Worm (Caenorhabditis elegans): ENCODE results near the gene seip-1.

The seip-1 gene

ce11 chrV:6099634-6100033 is 46.6 kb upstream of the seip-1 start:
- TF ChIP-seq snpc-4 (tag; optimal IDR thresholded peaks at IDR 0.05) (no peak), lir-3 (tag; optimal IDR thresholded peaks at IDR 0.05; ENCODE audit: poor library complexity) (no peak), nhr-85 (tag) (peak; percentile 35), alr-1 (tag; optimal IDR thresholded peaks at IDR 0.05; ENCODE audit: borderline replicate concordance) (peak; percentile 60), unc-30 (tag; optimal IDR thresholded peaks at IDR 0.05) (no peak), unc-130 (tag; optimal IDR thresholded peaks at IDR 0.05) (no peak), sox-4 (tag; optimal IDR thresholded peaks at IDR 0.05) (no peak), swsn-7 (tag; optimal IDR thresholded peaks at IDR 0.05) (no peak), F16B12.6 (tag; optimal IDR thresholded peaks at IDR 0.05) (no peak), ztf-4 (tag; optimal IDR thresholded peaks at IDR 0.05) (no peak), C34B4.2 (tag; optimal IDR thresholded peaks at IDR 0.05) (no peak), nhr-28 (tag; optimal IDR thresholded peaks at IDR 0.05) (no peak), nhr-237 (tag; optimal IDR thresholded peaks at IDR 0.05) (no peak), unc-86 (tag; optimal IDR thresholded peaks at IDR 0.05) (no peak), rnt-1 (tag; optimal IDR thresholded peaks at IDR 0.05) (peak; percentile 27), blmp-1 (tag; optimal IDR thresholded peaks at IDR 0.05) (no peak), tlp-1 (tag; optimal IDR thresholded peaks at IDR 0.05) (no peak), sptf-1 (tag; optimal IDR thresholded peaks at IDR 0.05) (no peak), nhr-11 (tag; optimal IDR thresholded peaks at IDR 0.05) (no peak), efl-1 (optimal IDR thresholded peaks at IDR 0.05) (no peak), efl-1 (GFP tag; optimal IDR thresholded peaks at IDR 0.05 in 1 of 2) (peak in 1 of 2 experiments; percentile 78), vab-15 (tag; optimal IDR thresholded peaks at IDR 0.05) (no peak), isw-1 (GFP tag; IDR thresholded peaks at IDR 0.05) (no peak), ets-5 (GFP tag; IDR thresholded peaks at IDR 0.05) (0 out of 2 replicates have a peak, but pooled peaks have one; percentile 58), lin-39 (tag; optimal IDR thresholded peaks at IDR 0.05) (no peak), dpl-1 (GFP tag; optimal IDR thresholded peaks at IDR 0.05) (no peak), ceh-90 (tag; optimal IDR thresholded peaks at IDR 0.05) (no peak), tbx-2 (tag; optimal IDR thresholded peaks at IDR 0.05) (no peak), fos-1 (tag; optimal IDR thresholded peaks at IDR 0.05) (no peak), lin-35 (GFP tag; optimal IDR thresholded peaks at IDR 0.05) (no peak), Y116A8C.19 (tag; optimal IDR thresholded peaks at IDR 0.05; ENCODE audit: borderline replicate concordance) (no peak), pag-3 (tag; optimal IDR thresholded peaks at IDR 0.05; ENCODE audit: borderline replicate concordance, insufficient read depth) (no peak), hlh-17 (GFP tag; optimal IDR thresholded peaks at IDR 0.05; ENCODE audit: borderline replicate concordance) (no peak), C16A3.4 (tag; optimal IDR thresholded peaks at IDR 0.05) (no peak), nhr-12 (tag; optimal IDR thresholded peaks at IDR 0.05) (no peak)

ce11 chrV:6098755-6099155 is 45.7 kb upstream of the seip-1 start:
- TF ChIP-seq nhr-71 (tag; optimal IDR thresholded peaks at IDR 0.05): peak; percentile 26
- peak; percentile 16 for TF ChIP-seq snu-23 (GFP tag; optimal IDR thresholded peaks at IDR 0.05)
- TF ChIP-seq lin-35 (GFP tag; optimal IDR thresholded peaks at IDR 0.05): no peak
- peak; percentile 87 for TF ChIP-seq ama-1 (optimal IDR thresholded peaks at IDR 0.05)
- peak; percentile 23 for TF ChIP-seq nhr-90 (tag; optimal IDR thresholded peaks at IDR 0.05; ENCODE audit: poor library complexity)
- no peak for TF ChIP-seq sup-37 (GFP tag; optimal IDR thresholded peaks at IDR 0.05)
- TF ChIP-seq mab-9 (GFP tag; IDR thresholded peaks at IDR 0.05): no peak
- peak; percentile 30 for TF ChIP-seq nhr-85 (tag)
- peak; percentile 28 for TF ChIP-seq rnt-1 (tag; optimal IDR thresholded peaks at IDR 0.05)
- TF ChIP-seq sptf-1 (tag; optimal IDR thresholded peaks at IDR 0.05): no peak
- no peak for TF ChIP-seq nhr-20 (tag; optimal IDR thresholded peaks at IDR 0.05)
- peak; percentile 22 to 55 for TF ChIP-seq lsy-2 (tag; optimal IDR thresholded peaks at IDR 0.05)
- no peak for TF ChIP-seq pax-3 (tag; optimal IDR thresholded peaks at IDR 0.05)
- TF ChIP-seq efl-1 (optimal IDR thresholded peaks at IDR 0.05): peak in 1 of 2 experiments; percentile 24
- TF ChIP-seq efl-1 (GFP tag; optimal IDR thresholded peaks at IDR 0.05 in 1 of 2): peak in 1 of 2 experiments; percentile 82
- TF ChIP-seq xbp-1 (tag; optimal IDR thresholded peaks at IDR 0.05): peak; percentile 60
- no peak for TF ChIP-seq dsc-1 (tag; optimal IDR thresholded peaks at IDR 0.05)
- TF ChIP-seq aly-2 (tag; optimal IDR thresholded peaks at IDR 0.05): peak; percentile 71
